Fruit fly (Drosophila melanogaster): ENCODE results near the gene CG8677.
A peak's percentile ranks its signal among the peaks of the same experiment; 100 is the strongest.

CG8677 gene

DNA sequence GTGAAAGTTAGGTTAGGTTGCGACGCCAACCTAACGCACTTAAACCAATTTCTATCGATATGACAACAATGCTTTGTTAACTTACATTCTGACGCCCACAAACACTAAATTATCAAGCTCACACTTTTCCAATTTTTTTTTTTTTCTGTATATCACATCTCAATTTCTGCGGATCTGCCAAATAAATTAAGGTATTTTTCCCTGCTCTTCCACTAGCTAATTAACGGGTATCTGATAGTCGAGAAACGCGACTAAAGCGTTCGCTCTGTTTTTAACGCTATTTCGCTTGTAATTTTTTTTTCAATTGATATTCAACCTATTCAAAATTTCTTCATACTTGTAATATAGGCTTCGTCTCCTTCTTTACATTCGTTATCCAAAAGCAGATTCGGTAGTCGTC, 45.2 kb downstream of the CG8677 start:
- TF ChIP-seq pan (optimal IDR thresholded peaks at IDR 0.05) (no peak), CG9705 (GFP tag; optimal IDR thresholded peaks at IDR 0.05) (no peak), usp (GFP tag; optimal IDR thresholded peaks at IDR 0.05) (no peak)

DNA sequence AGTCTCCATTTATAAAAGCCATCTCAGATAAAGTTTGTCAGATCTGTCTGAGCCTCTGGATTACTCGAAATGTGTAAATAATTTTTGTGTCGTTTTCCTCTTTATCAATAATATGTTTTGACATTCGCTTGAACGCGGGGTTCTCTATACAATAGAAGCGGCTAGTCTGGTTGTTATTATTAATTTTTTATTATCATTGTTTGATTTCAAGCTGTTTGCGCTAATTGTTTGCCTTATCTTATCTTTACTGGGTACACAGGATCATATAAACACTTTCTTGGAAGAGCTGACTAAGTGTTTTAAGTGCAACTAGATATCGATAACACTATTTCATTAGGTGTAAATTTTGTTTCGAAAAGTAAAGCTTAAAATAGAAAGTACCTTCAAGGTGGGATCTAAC, 47.0 kb downstream of the CG8677 start:
- TF ChIP-seq pan (optimal IDR thresholded peaks at IDR 0.05) (no peak), tai (GFP tag; optimal IDR thresholded peaks at IDR 0.05) (peak; percentile 24), Myc (optimal IDR thresholded peaks at IDR 0.05) (no peak)
